Worm (Caenorhabditis elegans) whole organism, midembryonic: ENCODE measurements around the gene msrp-5.

Experiments
- T22C8.4 ChIP-seq: fragments of 200-800 bp; sonication (Bioruptor generic); IDR thresholded peaks from 2 replicates; pipeline ENCODE4 v1.3.6; 2022; ENCODE audit warnings: missing genetic modification characterization, missing compliant biosample characterization
- cog-1 ChIP-seq: sonication (generic microtip); optimal IDR thresholded peaks from 2 replicates; lab custom pipeline; 2016; ENCODE audit warnings: missing genetic modification characterization, missing compliant biosample characterization
- flt-1 ChIP-seq: fragments of 200-800 bp; sonication (Bioruptor generic); IDR thresholded peaks from 2 replicates; pipeline ENCODE4 v1.3.6; 2022; ENCODE audit warnings: missing genetic modification characterization, missing compliant biosample characterization
- ref-1 ChIP-seq: fragments of 200-800 bp; sonication (Bioruptor generic); conservative IDR thresholded peaks from 2 replicates; pipeline ENCODE4 v1.3.6; 2022; ENCODE audit warnings: missing genetic modification reagents, missing genetic modification characterization, missing compliant biosample characterization
- ztf-23 ChIP-seq: fragments of 200-800 bp; sonication (Bioruptor generic); IDR thresholded peaks from 2 replicates; pipeline ENCODE4 v1.3.6; 2022; ENCODE audit warnings: missing genetic modification reagents, missing genetic modification characterization, missing compliant biosample characterization

ce11 chrII:2638062-2638461, 21.3 kb downstream of the msrp-5 start, which contains the start of gene F22E5.9:
- TF ChIP-seq cog-1 (tag; lab: Kevin White, UChicago) (no peak), T22C8.4 (no peak), ztf-23 (GFP tag; lab: Robert Waterston, UW) (no peak), flt-1 (no peak), ref-1 (no peak)
